Worm (Caenorhabditis elegans): ENCODE data around the gene K09G1.1.

The K09G1.1 gene

DNA sequence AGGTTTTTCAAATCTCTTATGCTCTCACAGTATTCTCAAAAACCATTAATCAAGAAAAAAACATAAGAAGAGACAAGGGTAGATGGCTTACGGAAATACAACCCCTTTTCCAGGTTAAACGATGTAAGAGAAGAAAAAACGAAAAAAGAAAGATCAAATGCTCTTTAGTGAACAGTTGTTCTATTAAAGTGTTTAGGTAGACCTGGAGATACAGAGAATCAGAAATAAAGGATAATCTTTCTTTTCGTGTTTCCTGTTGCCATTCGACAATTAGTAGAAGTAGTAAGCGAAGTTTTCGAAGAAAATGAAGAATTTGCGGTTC is at the start of gene K09G1.1:
K09G1.1 (plus strand) TSS at position 223 of the 322 bp plus-strand sequence.
- TF ChIP-seq F57C9.4 (tag; optimal IDR thresholded peaks at IDR 0.05) = no peak
- no peak for TF ChIP-seq F39B2.1 (GFP tag; IDR thresholded peaks at IDR 0.05)

DNA sequence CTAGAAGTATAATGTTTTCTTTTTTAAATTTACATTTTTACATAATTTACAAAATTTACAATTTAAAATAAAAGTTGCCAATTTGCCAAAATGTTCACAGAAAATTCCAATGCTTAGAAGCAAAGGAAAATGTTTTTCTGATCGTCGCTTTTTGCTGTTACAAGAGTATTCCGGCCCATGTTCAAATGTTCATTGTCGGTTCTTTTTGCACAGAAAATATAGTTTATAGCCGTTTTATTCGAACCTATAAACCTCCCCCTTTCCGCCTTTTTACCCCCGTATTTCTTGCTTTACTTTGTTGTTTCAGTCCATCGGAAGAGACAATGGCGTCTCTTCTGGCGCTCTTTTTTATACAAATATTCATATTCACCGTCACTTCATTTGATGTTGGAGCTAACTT is 48.7 kb upstream of the K09G1.1 start, which contains the start of gene tag-329:
tag-329 (plus strand) TSS at position 301 of the 400 bp plus-strand sequence.
- TF ChIP-seq aptf-2 (GFP tag; conservative IDR thresholded peaks at IDR 0.05) = no peak
- no peak for TF ChIP-seq K11D2.4 (GFP tag; IDR thresholded peaks at IDR 0.05)
- no peak for TF ChIP-seq mes-4 (tag; optimal IDR thresholded peaks at IDR 0.05)
- no peak for TF ChIP-seq egrh-3 (GFP tag; IDR thresholded peaks at IDR 0.05)
- no peak for TF ChIP-seq nhr-90 (tag; optimal IDR thresholded peaks at IDR 0.05)
- TF ChIP-seq chd-7 (tag; optimal IDR thresholded peaks at IDR 0.05) = no peak
- TF ChIP-seq ceh-40 (GFP tag; IDR thresholded peaks at IDR 0.05) = no peak
- no peak for TF ChIP-seq let-607 (tag; optimal IDR thresholded peaks at IDR 0.05)
- no peak for TF ChIP-seq K12H6.12 (tag; optimal IDR thresholded peaks at IDR 0.05)
- TF ChIP-seq snpc-1.3 (tag; optimal IDR thresholded peaks at IDR 0.05; ENCODE audit: insufficient read depth) = no peak

DNA sequence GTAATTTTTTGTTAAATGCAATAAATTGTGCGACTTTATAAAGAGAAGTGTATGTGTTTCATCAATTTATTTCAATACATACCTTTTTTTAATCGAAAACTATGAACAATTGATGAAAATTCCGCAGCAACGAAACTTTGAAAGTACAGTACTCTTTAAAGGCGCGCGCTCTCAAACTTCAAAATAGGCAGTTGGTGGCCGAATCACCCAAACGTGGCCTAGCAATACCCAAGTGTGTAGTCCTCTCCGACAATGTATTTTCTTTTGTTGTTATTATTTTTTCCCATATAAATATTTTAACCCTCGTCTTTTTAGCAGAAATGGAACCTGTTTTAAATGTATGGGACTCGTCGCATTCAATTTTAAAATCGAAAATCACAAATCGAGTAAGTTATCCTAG is 46.8 kb upstream of the K09G1.1 start, which contains the start of gene C50F4.4:
C50F4.4 (plus strand) TSS at position 267 of the 400 bp plus-strand sequence.
- TF ChIP-seq attf-6 (GFP tag; IDR thresholded peaks at IDR 0.05) (peak; percentile 57), ZK185.1 (tag; optimal IDR thresholded peaks at IDR 0.05; ENCODE audit: poor library complexity, severe bottlenecking) (peak; percentile 69), hrde-1 (tag; optimal IDR thresholded peaks at IDR 0.05; ENCODE audit: borderline replicate concordance) (no peak), ztf-18 (tag; optimal IDR thresholded peaks at IDR 0.05) (peak; percentile 33), ceh-91 (GFP tag; IDR thresholded peaks at IDR 0.05) (0 out of 2 replicates have a peak, but pooled peaks have one; percentile 45), lsl-1 (GFP tag; optimal IDR thresholded peaks at IDR 0.05) (peak; percentile 80), F22D6.2 (tag; optimal IDR thresholded peaks at IDR 0.05) (no peak), gei-17 (GFP tag; optimal IDR thresholded peaks at IDR 0.05) (no peak), nfyb-1 (GFP tag; IDR thresholded peaks at IDR 0.05) (no peak), hmg-1.2 (GFP tag; IDR thresholded peaks at IDR 0.05) (0 out of 2 replicates have a peak, but pooled peaks have one; percentile 15), lsy-27 (tag; optimal IDR thresholded peaks at IDR 0.05; ENCODE audit: borderline replicate concordance, insufficient read depth) (no peak), efl-1 (GFP tag; optimal IDR thresholded peaks at IDR 0.05) (peak; percentile 50), ekl-4 (GFP tag; IDR thresholded peaks at IDR 0.05) (no peak), madf-6 (GFP tag; IDR thresholded peaks at IDR 0.05) (peak; percentile 85), sptf-2 (GFP tag; optimal IDR thresholded peaks at IDR 0.05) (no peak), Y79H2A.3 (GFP tag; conservative IDR thresholded peaks at IDR 0.05) (0 out of 2 replicates have a peak, but pooled peaks have one; percentile 18), F23B12.7 (tag; optimal IDR thresholded peaks at IDR 0.05; ENCODE audit: insufficient read depth) (no peak), dpl-1 (GFP tag; optimal IDR thresholded peaks at IDR 0.05) (peak; percentile 17), cebp-2 (GFP tag; IDR thresholded peaks at IDR 0.05) (no peak), bed-1 (GFP tag; IDR thresholded peaks at IDR 0.05) (no peak), mes-4 (tag; optimal IDR thresholded peaks at IDR 0.05) (no peak), F57A8.1 (GFP tag; optimal IDR thresholded peaks at IDR 0.05) (no peak), unc-130 (GFP tag; optimal IDR thresholded peaks at IDR 0.05) (peak; percentile 66), egrh-3 (GFP tag; IDR thresholded peaks at IDR 0.05) (no peak), hlh-26 (GFP tag; conservative IDR thresholded peaks at IDR 0.05) (no peak), let-607 (tag; optimal IDR thresholded peaks at IDR 0.05) (peak in 1 of 2 experiments; percentile 16), zfh-2 (GFP tag; conservative IDR thresholded peaks at IDR 0.05) (no peak), F57C9.4 (tag; optimal IDR thresholded peaks at IDR 0.05) (no peak), K11D2.4 (GFP tag; IDR thresholded peaks at IDR 0.05) (peak; percentile 58; the same call in 1 of the 2 replicates), xnd-1 (tag; optimal IDR thresholded peaks at IDR 0.05) (peak; percentile 26), ceh-27 (GFP tag; optimal IDR thresholded peaks at IDR 0.05) (peak; percentile 43), cebp-1 (GFP tag; IDR thresholded peaks at IDR 0.05) (peak; percentile 34; the same call in 1 of the 2 replicates), cebp-1 (tag; optimal IDR thresholded peaks at IDR 0.05) (no peak), madf-8 (GFP tag; conservative IDR thresholded peaks at IDR 0.05) (peak; percentile 49), snpc-4 (GFP tag; optimal IDR thresholded peaks at IDR 0.05) (no peak), snpc-4 (tag; optimal IDR thresholded peaks at IDR 0.05) (peak in 2 of 4 experiments; percentile 3 to 27), snpc-3.4 (tag; optimal IDR thresholded peaks at IDR 0.05) (peak; percentile 53)

Measured in whole organism, young adult.